Worm (Caenorhabditis elegans) whole organism, young adult: ENCODE data around the gene Y54G11A.2.

Experiments
- B0019.2 ChIP-seq: fragments of 200-800 bp; sonication (Bioruptor generic); conservative IDR thresholded peaks from 2 replicates; pipeline ENCODE4 v1.3.6; 2022; ENCODE audit warnings: missing genetic modification reagents, missing genetic modification characterization, missing compliant biosample characterization
- D2030.7 ChIP-seq: fragments of 200-800 bp; sonication (Bioruptor generic); IDR thresholded peaks from 2 replicates; pipeline ENCODE4 v1.3.6; 2022; ENCODE audit warnings: missing genetic modification reagents, missing genetic modification characterization, missing compliant biosample characterization
- F23B12.7 ChIP-seq: sonication (generic microtip); optimal IDR thresholded peaks from 2 replicates; lab custom pipeline; 2017; ENCODE audit warnings: missing genetic modification characterization, mild to moderate bottlenecking, missing compliant biosample characterization, antibody characterized with exemption, moderate library complexity; ENCODE audit not compliant: insufficient read depth
- F37B4.10 ChIP-seq: fragments of 200-800 bp; sonication (Bioruptor generic); IDR thresholded peaks from 2 replicates; pipeline ENCODE4 v1.3.6; 2022; ENCODE audit warnings: missing genetic modification characterization, missing compliant biosample characterization
- F49E8.2 ChIP-seq: sonication (generic microtip); optimal IDR thresholded peaks from 3 replicates; lab custom pipeline; 2017; ENCODE audit warnings: missing genetic modification characterization, mild to moderate bottlenecking, missing compliant biosample characterization, antibody characterized with exemption, moderate library complexity; ENCODE audit not compliant: insufficient read depth
- F52B5.7 ChIP-seq: sonication (generic microtip); optimal IDR thresholded peaks from 2 replicates; lab custom pipeline; 2016; ENCODE audit warnings: mild to moderate bottlenecking, missing genetic modification characterization, missing compliant biosample characterization
- K11D2.4 ChIP-seq: fragments of 200-800 bp; sonication (Bioruptor generic); IDR thresholded peaks from 2 replicates; pipeline ENCODE4 v1.3.6; 2022; ENCODE audit warnings: missing genetic modification reagents, missing genetic modification characterization, missing compliant biosample characterization
- Y53F4B.3 ChIP-seq: fragments of 200-800 bp; sonication (Bioruptor generic); IDR thresholded peaks from 2 replicates; pipeline ENCODE4 v1.3.6; 2022; ENCODE audit warnings: missing genetic modification reagents, missing genetic modification characterization, missing compliant biosample characterization
- Y53G8AR.9 ChIP-seq: fragments of 200-800 bp; sonication (Bioruptor generic); conservative IDR thresholded peaks from 2 replicates; pipeline ENCODE4 v1.3.6; 2022; ENCODE audit warnings: missing genetic modification reagents, missing genetic modification characterization, missing compliant biosample characterization
- Y56A3A.18 ChIP-seq: fragments of 200-800 bp; sonication (Bioruptor generic); IDR thresholded peaks from 2 replicates; pipeline ENCODE4 v1.3.6; 2022; ENCODE audit warnings: missing genetic modification reagents, missing genetic modification characterization, missing compliant biosample characterization
- Y67H2A.10 ChIP-seq: fragments of 200-800 bp; sonication (Bioruptor generic); conservative IDR thresholded peaks from 2 replicates; pipeline ENCODE4 v1.3.6; 2022; ENCODE audit warnings: missing genetic modification reagents, missing genetic modification characterization, missing compliant biosample characterization
- Y79H2A.3 ChIP-seq: fragments of 200-800 bp; sonication (Bioruptor generic); conservative IDR thresholded peaks from 2 replicates; pipeline ENCODE4 v1.3.6; 2022; ENCODE audit warnings: missing genetic modification reagents, missing genetic modification characterization, missing compliant biosample characterization
- ZK185.1 ChIP-seq: sonication (generic microtip); optimal IDR thresholded peaks from 2 replicates; lab custom pipeline; 2016; ENCODE audit warnings: mild to moderate bottlenecking, missing genetic modification characterization, missing compliant biosample characterization; ENCODE audit not compliant: poor library complexity, severe bottlenecking
- akir-1 ChIP-seq: fragments of 200-800 bp; sonication (Bioruptor generic); optimal IDR thresholded peaks from 2 replicates; lab custom pipeline; 2018; ENCODE audit warnings: mild to moderate bottlenecking, missing genetic modification characterization, moderate library complexity, missing compliant biosample characterization
- ama-1 ChIP-seq, 3 experiments: fragments of 150-350 bp in 1 of 3; sonication (generic microtip) in 2 of 3; optimal IDR thresholded peaks; 2 replicates each; lab custom pipeline; 2014 to 2018; ENCODE audit warnings: missing biosample characterization in 2 of 3, missing genetic modification characterization in 2 of 3, missing genetic modification reagents in 2 of 3
- aptf-2 ChIP-seq: fragments of 200-800 bp; sonication (Bioruptor generic); conservative IDR thresholded peaks from 2 replicates; pipeline ENCODE4 v1.3.6; 2022; ENCODE audit warnings: missing genetic modification reagents, missing genetic modification characterization, missing compliant biosample characterization
- cebp-1 ChIP-seq, 2 experiments: fragments of 200-800 bp in 1 of 2; sonication (Bioruptor generic) in 1 of 2; sonication (generic microtip) in 1 of 2; IDR thresholded peaks in 1 of 2; optimal IDR thresholded peaks in 1 of 2; 2 replicates each; pipeline versions ENCODE4 v1.3.6 to Lab custom; 2017 to 2022; ENCODE audit warnings: missing compliant biosample characterization in 2 of 2, missing genetic modification characterization in 2 of 2, mild to moderate bottlenecking in 1 of 2, missing genetic modification reagents in 1 of 2, moderate library complexity in 1 of 2
- ceh-40 ChIP-seq: fragments of 200-800 bp; sonication (Bioruptor generic); IDR thresholded peaks from 2 replicates; pipeline ENCODE4 v1.3.6; 2022; ENCODE audit warnings: missing genetic modification characterization, missing compliant biosample characterization
- die-1 ChIP-seq: sonication (generic microtip); optimal IDR thresholded peaks from 2 replicates; lab custom pipeline; 2016; ENCODE audit warnings: missing genotype, mild to moderate bottlenecking, missing genetic modification characterization, missing compliant biosample characterization
- dpff-1 ChIP-seq: sonication (generic microtip); optimal IDR thresholded peaks from 2 replicates; lab custom pipeline; 2017; ENCODE audit warnings: mild to moderate bottlenecking, missing genetic modification characterization, missing compliant biosample characterization
- dpl-1 ChIP-seq: fragments of 150-350 bp; optimal IDR thresholded peaks from 2 replicates; lab custom pipeline; 2014; ENCODE audit warnings: missing biosample characterization, missing genetic modification reagents, missing genetic modification characterization
- egrh-3 ChIP-seq: fragments of 200-800 bp; sonication (Bioruptor generic); IDR thresholded peaks from 2 replicates; pipeline ENCODE4 v1.3.6; 2022; ENCODE audit warnings: missing genetic modification reagents, missing genetic modification characterization, missing compliant biosample characterization
- hmg-1.2 ChIP-seq: fragments of 200-800 bp; sonication (Bioruptor generic); IDR thresholded peaks from 2 replicates; pipeline ENCODE4 v1.3.6; 2022; ENCODE audit warnings: missing genetic modification reagents, missing genetic modification characterization, missing compliant biosample characterization
- let-526 ChIP-seq: fragments of 200-800 bp; sonication (Bioruptor generic); IDR thresholded peaks from 2 replicates; pipeline ENCODE4 v1.3.6; 2022; ENCODE audit warnings: missing genetic modification reagents, missing genetic modification characterization, missing compliant biosample characterization
- let-607 ChIP-seq, 2 experiments: fragments of 200-800 bp in 1 of 2; sonication (Bioruptor generic) in 1 of 2; sonication (generic microtip) in 1 of 2; optimal IDR thresholded peaks; 2 replicates each; lab custom pipeline; 2016 to 2018; ENCODE audit warnings: mild to moderate bottlenecking in 2 of 2, missing compliant biosample characterization in 2 of 2, missing genetic modification characterization in 2 of 2, moderate library complexity in 2 of 2, missing genotype in 1 of 2
- lin-26 ChIP-seq: fragments of 200-800 bp; sonication (Bioruptor generic); IDR thresholded peaks from 2 replicates; pipeline ENCODE4 v1.3.6; 2022; ENCODE audit warnings: missing genetic modification reagents, missing genetic modification characterization, missing compliant biosample characterization
- lin-54 ChIP-seq: fragments of 200-800 bp; sonication (Bioruptor generic); optimal IDR thresholded peaks from 2 replicates; lab custom pipeline; 2018; ENCODE audit warnings: mild to moderate bottlenecking, missing genetic modification characterization, missing compliant biosample characterization
- madf-3 ChIP-seq: fragments of 200-800 bp; sonication (Bioruptor generic); IDR thresholded peaks from 2 replicates; pipeline ENCODE4 v1.3.6; 2022; ENCODE audit warnings: missing genetic modification reagents, missing genetic modification characterization, missing compliant biosample characterization
- madf-6 ChIP-seq: fragments of 200-800 bp; sonication (Bioruptor generic); IDR thresholded peaks from 2 replicates; pipeline ENCODE4 v1.3.6; 2022; ENCODE audit warnings: missing genetic modification reagents, missing genetic modification characterization, missing compliant biosample characterization
- madf-8 ChIP-seq: fragments of 200-800 bp; sonication (Bioruptor generic); conservative IDR thresholded peaks from 2 replicates; pipeline ENCODE4 v1.3.6; 2022; ENCODE audit warnings: missing genetic modification reagents, missing genetic modification characterization, missing compliant biosample characterization
- mes-4 ChIP-seq: sonication (generic microtip); optimal IDR thresholded peaks from 2 replicates; lab custom pipeline; 2016; ENCODE audit warnings: missing genotype, missing genetic modification characterization, missing compliant biosample characterization
- nfya-1 ChIP-seq: sonication (generic microtip); optimal IDR thresholded peaks from 2 replicates; lab custom pipeline; 2017; ENCODE audit warnings: antibody characterized with exemption, missing compliant biosample characterization, missing genetic modification characterization, borderline replicate concordance; ENCODE audit not compliant: insufficient read depth
- nhr-120 ChIP-seq: fragments of 200-800 bp; sonication (Bioruptor generic); IDR thresholded peaks from 2 replicates; pipeline ENCODE4 v1.3.6; 2022; ENCODE audit warnings: missing genetic modification characterization, missing compliant biosample characterization
- nhr-80 ChIP-seq: sonication (generic microtip); optimal IDR thresholded peaks from 2 replicates; lab custom pipeline; 2016; ENCODE audit warnings: missing genetic modification characterization, missing compliant biosample characterization
- nhr-90 ChIP-seq: sonication (generic microtip); optimal IDR thresholded peaks from 2 replicates; lab custom pipeline; 2016; ENCODE audit warnings: missing genotype, mild to moderate bottlenecking, missing genetic modification characterization, missing compliant biosample characterization
- pbrm-1 ChIP-seq: fragments of 200-800 bp; sonication (Bioruptor generic); IDR thresholded peaks from 2 replicates; pipeline ENCODE4 v1.3.6; 2022; ENCODE audit warnings: missing genetic modification reagents, missing genetic modification characterization, missing compliant biosample characterization
- rpc-1 ChIP-seq, 2 experiments: fragments of 150-350 bp in 1 of 2; sonication (generic microtip) in 1 of 2; optimal IDR thresholded peaks; 2 replicates each; lab custom pipeline; 2014 to 2018; ENCODE audit warnings: missing biosample characterization in 1 of 2, missing genetic modification characterization in 1 of 2, missing genetic modification reagents in 1 of 2, missing genotype in 1 of 2
- sdz-38 ChIP-seq: sonication (generic microtip); optimal IDR thresholded peaks from 2 replicates; lab custom pipeline; 2016; ENCODE audit warnings: missing genotype, missing genetic modification characterization, missing compliant biosample characterization
- snpc-1.1 ChIP-seq: sonication (generic microtip); optimal IDR thresholded peaks from 2 replicates; lab custom pipeline; 2017; ENCODE audit warnings: missing genetic modification characterization, mild to moderate bottlenecking, missing compliant biosample characterization, antibody characterized with exemption, moderate library complexity, missing genotype, missing genetic modification reagents; ENCODE audit not compliant: insufficient read depth
- somi-1 ChIP-seq: fragments of 200-800 bp; sonication (Bioruptor generic); optimal IDR thresholded peaks from 2 replicates; lab custom pipeline; 2018; ENCODE audit warnings: mild to moderate bottlenecking, missing genetic modification characterization, missing compliant biosample characterization
- tbp1 ChIP-seq: fragments of 200-800 bp; sonication (Bioruptor generic); optimal IDR thresholded peaks from 2 replicates; lab custom pipeline; 2018; ENCODE audit warnings: mild to moderate bottlenecking, missing genetic modification characterization, missing compliant biosample characterization
- xnd-1 ChIP-seq: sonication (generic microtip); optimal IDR thresholded peaks from 2 replicates; lab custom pipeline; 2016; ENCODE audit warnings: missing genotype, missing genetic modification reagents, missing genetic modification characterization, missing compliant biosample characterization
- zim-3 ChIP-seq: sonication (generic microtip); optimal IDR thresholded peaks from 2 replicates; lab custom pipeline; 2017; ENCODE audit warnings: mild to moderate bottlenecking, missing genetic modification characterization, moderate library complexity, missing compliant biosample characterization
- ztf-22 ChIP-seq: fragments of 200-800 bp; sonication (Bioruptor generic); optimal IDR thresholded peaks from 2 replicates; lab custom pipeline; 2018; ENCODE audit warnings: mild to moderate bottlenecking, missing genetic modification characterization, moderate library complexity, missing compliant biosample characterization
- ztf-3 ChIP-seq: fragments of 200-800 bp; sonication (Bioruptor generic); optimal IDR thresholded peaks from 2 replicates; lab custom pipeline; 2018; ENCODE audit warnings: mild to moderate bottlenecking, missing genetic modification characterization, missing compliant biosample characterization

The Y54G11A.2 gene

ce11 chrII:14247748-14248502 is 4.2 kb upstream of the Y54G11A.2 start (continued):
- TF ChIP-seq Y56A3A.18 (GFP tag; lab: Robert Waterston, UW), result no peak
- peak; percentile 23 for TF ChIP-seq lin-54 (GFP tag; lab: Kevin White, UChicago)
- no peak for TF ChIP-seq akir-1 (GFP tag; lab: Kevin White, UChicago)
- TF ChIP-seq madf-3 (GFP tag; lab: Robert Waterston, UW), result no peak
- no peak; the same call in 1 of the 2 replicates for TF ChIP-seq madf-8
- no peak for TF ChIP-seq dpff-1 (tag; lab: Kevin White, UChicago)
- no peak for TF ChIP-seq lin-26 (GFP tag; lab: Robert Waterston, UW)
- 0 out of 2 replicates have a peak, but pooled peaks have one; percentile 26 for TF ChIP-seq hmg-1.2 (GFP tag; lab: Robert Waterston, UW)
- TF ChIP-seq Y67H2A.10 (GFP tag; lab: Robert Waterston, UW), result no peak
- no peak for TF ChIP-seq ztf-22 (GFP tag; lab: Kevin White, UChicago)
- TF ChIP-seq let-607 (tag; optimal IDR thresholded peaks at IDR 0.05; lab: Kevin White, UChicago), result no peak
- TF ChIP-seq cebp-1 (GFP tag; IDR thresholded peaks at IDR 0.05; lab: Robert Waterston, UW), result no peak
- TF ChIP-seq cebp-1 (tag; optimal IDR thresholded peaks at IDR 0.05; lab: Kevin White, UChicago), result peak; percentile 33
- TF ChIP-seq somi-1, result no peak
- TF ChIP-seq F37B4.10 (GFP tag; lab: Robert Waterston, UW), result no peak
- no peak for TF ChIP-seq xnd-1 (tag; lab: Kevin White, UChicago)
- no peak for TF ChIP-seq ZK185.1 (tag; lab: Kevin White, UChicago)
- no peak for TF ChIP-seq snpc-1.1
- no peak for TF ChIP-seq F49E8.2 (tag; lab: Kevin White, UChicago)
- no peak for TF ChIP-seq ama-1 (optimal IDR thresholded peaks at IDR 0.05; lab: Kevin White, UChicago)
- no peak for TF ChIP-seq ama-1 (GFP tag; optimal IDR thresholded peaks at IDR 0.05; lab: Kevin White, UChicago)
- TF ChIP-seq Y79H2A.3 (GFP tag; lab: Robert Waterston, UW), result 0 out of 2 replicates have a peak, but pooled peaks have one; percentile 11
- no peak for TF ChIP-seq F52B5.7 (tag; lab: Kevin White, UChicago)
- TF ChIP-seq ceh-40 (GFP tag; lab: Robert Waterston, UW), result no peak
- TF ChIP-seq zim-3, result no peak
- TF ChIP-seq nfya-1 (tag; lab: Kevin White, UChicago), result no peak
- no peak for TF ChIP-seq let-526 (GFP tag; lab: Robert Waterston, UW)
- peak; percentile 17; the same call in 1 of the 2 replicates for TF ChIP-seq egrh-3 (GFP tag; lab: Robert Waterston, UW)
- TF ChIP-seq ztf-3 (GFP tag; lab: Kevin White, UChicago), result no peak
- TF ChIP-seq nhr-120 (GFP tag; lab: Robert Waterston, UW), result no peak
- no peak for TF ChIP-seq nhr-90 (tag; lab: Kevin White, UChicago)
- no peak for TF ChIP-seq D2030.7 (GFP tag; lab: Robert Waterston, UW)
- no peak for TF ChIP-seq Y53F4B.3 (GFP tag; lab: Robert Waterston, UW)
- no peak for TF ChIP-seq F23B12.7 (tag; lab: Kevin White, UChicago)
- no peak for TF ChIP-seq aptf-2 (GFP tag; lab: Robert Waterston, UW)
- no peak for TF ChIP-seq mes-4 (tag; lab: Kevin White, UChicago)
- no peak for TF ChIP-seq pbrm-1 (GFP tag; lab: Robert Waterston, UW)
- TF ChIP-seq tbp1 (GFP tag; lab: Kevin White, UChicago), result no peak
- no peak for TF ChIP-seq dpl-1
- TF ChIP-seq madf-6 (GFP tag; lab: Robert Waterston, UW), result no peak
- TF ChIP-seq Y53G8AR.9 (GFP tag; lab: Robert Waterston, UW), result no peak
- TF ChIP-seq nhr-80 (tag; lab: Kevin White, UChicago), result peak; percentile 90
- no peak for TF ChIP-seq K11D2.4 (GFP tag; lab: Robert Waterston, UW)
- TF ChIP-seq rpc-1 (optimal IDR thresholded peaks at IDR 0.05; lab: Kevin White, UChicago), result no peak
- no peak for TF ChIP-seq rpc-1 (tag; optimal IDR thresholded peaks at IDR 0.05; lab: Kevin White, UChicago)
- no peak for TF ChIP-seq B0019.2 (GFP tag; lab: Robert Waterston, UW)
- TF ChIP-seq sdz-38, result no peak
- peak; percentile 18 for TF ChIP-seq die-1 (tag; lab: Kevin White, UChicago)
